Fruit fly (Drosophila melanogaster): ENCODE measurements around the gene CG33189.

DNA sequence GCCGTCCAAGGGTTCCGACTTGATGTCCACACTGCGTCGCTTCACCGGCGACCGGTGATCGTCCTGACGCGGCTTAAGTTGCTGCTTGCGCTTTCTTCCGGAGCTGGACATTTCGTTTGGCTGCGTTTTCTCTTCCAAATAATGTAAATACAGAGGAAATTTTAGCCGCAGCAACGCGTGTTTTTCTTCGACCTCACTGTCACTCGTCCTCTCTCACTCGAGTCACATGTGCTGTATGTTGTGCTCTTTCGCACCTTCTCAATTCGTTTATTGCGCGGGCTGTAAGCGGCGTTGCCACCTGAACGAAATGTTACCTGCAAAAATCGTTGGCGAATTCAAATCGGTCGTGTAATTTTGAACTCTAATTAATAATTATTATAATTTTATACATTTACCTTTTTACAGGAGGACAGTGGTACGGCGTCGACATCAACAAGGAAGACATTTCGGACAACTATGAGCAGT, 24.8 kb upstream of the CG33189 start, which contains the start of gene CG9839:
- TF ChIP-seq CG8478 (optimal IDR thresholded peaks at IDR 0.05) (no peak), CTCF (optimal IDR thresholded peaks at IDR 0.05) (peak in 1 of 2 experiments; percentile 26)
